Fruit fly (Drosophila melanogaster) whole organism, pupa: ENCODE data around the gene Vps36.

Experiments
- CG10348 ChIP-seq: fragments of 200-800 bp; sonication (Bioruptor generic); IDR thresholded peaks from 2 replicates; pipeline ENCODE4 v1.3.6; 2022; ENCODE audit warnings: missing biosample characterization, missing genetic modification characterization
- CG12605 ChIP-seq: fragments of 200-800 bp; sonication (Bioruptor generic); IDR thresholded peaks from 2 replicates; pipeline ENCODE4 v1.3.6; 2022; ENCODE audit warnings: missing biosample characterization, missing genetic modification characterization
- CG13204 ChIP-seq: fragments of 200-800 bp; sonication (Bioruptor generic); optimal IDR thresholded peaks from 2 replicates; lab custom pipeline; 2018; ENCODE audit warnings: missing biosample characterization, mild to moderate bottlenecking, missing genetic modification characterization, moderate library complexity
- CG14655 ChIP-seq: fragments of 200-800 bp; sonication (Bioruptor generic); optimal IDR thresholded peaks from 3 replicates; lab custom pipeline; 2017; ENCODE audit warnings: mild to moderate bottlenecking, missing biosample characterization, missing genetic modification reagents, missing genetic modification characterization
- CG15710 ChIP-seq: fragments of 200-800 bp; sonication (Bioruptor generic); optimal IDR thresholded peaks from 2 replicates; lab custom pipeline; 2018; ENCODE audit warnings: missing biosample characterization, mild to moderate bottlenecking, missing genetic modification characterization, moderate library complexity
- CG17806 ChIP-seq: fragments of 200-800 bp; sonication (Bioruptor generic); optimal IDR thresholded peaks from 2 replicates; lab custom pipeline; 2018; ENCODE audit warnings: missing biosample characterization, mild to moderate bottlenecking, missing genetic modification characterization, moderate library complexity
- CG32121 ChIP-seq: fragments of 200-800 bp; sonication (Bioruptor generic); IDR thresholded peaks from 2 replicates; pipeline ENCODE4 v1.3.6; 2022; ENCODE audit warnings: missing biosample characterization, missing genetic modification characterization
- CG34367 ChIP-seq: fragments of 200-800 bp; sonication (Bioruptor generic); optimal IDR thresholded peaks from 2 replicates; lab custom pipeline; 2018; ENCODE audit warnings: missing biosample characterization, mild to moderate bottlenecking, missing genetic modification characterization
- CG4496 ChIP-seq: fragments of 200-800 bp; sonication (Bioruptor generic); IDR thresholded peaks from 3 replicates; pipeline ENCODE4 v1.3.6; 2022; ENCODE audit warnings: missing biosample characterization, missing genetic modification characterization
- CG8159 ChIP-seq: fragments of 200-800 bp; sonication (Bioruptor generic); optimal IDR thresholded peaks from 3 replicates; lab custom pipeline; 2018; ENCODE audit warnings: missing biosample characterization, mild to moderate bottlenecking, missing genetic modification characterization, moderate library complexity
- CG8301 ChIP-seq: fragments of 200-800 bp; sonication (Bioruptor generic); optimal IDR thresholded peaks from 2 replicates; lab custom pipeline; 2018; ENCODE audit warnings: missing biosample characterization, mild to moderate bottlenecking, missing genetic modification characterization
- CG9948 ChIP-seq: fragments of 200-800 bp; sonication (Bioruptor generic); optimal IDR thresholded peaks from 2 replicates; lab custom pipeline; 2018; ENCODE audit warnings: missing biosample characterization, mild to moderate bottlenecking, missing genetic modification characterization, moderate library complexity
- D1 ChIP-seq: fragments of 200-800 bp; sonication (Bioruptor generic); optimal IDR thresholded peaks from 2 replicates; lab custom pipeline; 2018; ENCODE audit warnings: missing biosample characterization, mild to moderate bottlenecking, missing genetic modification characterization, moderate library complexity
- EcR ChIP-seq: fragments of 200-800 bp; sonication (Bioruptor generic); optimal IDR thresholded peaks from 3 replicates; lab custom pipeline; 2019; ENCODE audit warnings: missing biosample characterization, missing genetic modification characterization, mild to moderate bottlenecking, moderate library complexity, missing genetic modification reagents
- Ets98B ChIP-seq: fragments of 200-800 bp; sonication (Bioruptor generic); IDR thresholded peaks from 2 replicates; pipeline ENCODE4 v1.3.6; 2022; ENCODE audit warnings: missing biosample characterization, missing genetic modification characterization
- Pif1A ChIP-seq: fragments of 200-800 bp; sonication (Bioruptor generic); optimal IDR thresholded peaks from 3 replicates; lab custom pipeline; 2016; ENCODE audit warnings: missing biosample characterization, missing genetic modification characterization
- Pif1B ChIP-seq: fragments of 200-800 bp; sonication (Bioruptor generic); optimal IDR thresholded peaks from 3 replicates; lab custom pipeline; 2016; ENCODE audit warnings: missing biosample characterization, missing genetic modification characterization
- Snoo ChIP-seq: fragments of 200-800 bp; sonication (Bioruptor generic); optimal IDR thresholded peaks from 3 replicates; lab custom pipeline; 2017; ENCODE audit warnings: missing biosample characterization, mild to moderate bottlenecking, missing genetic modification characterization, inconsistent platforms
- fd96Ca ChIP-seq: fragments of 200-800 bp; sonication (Bioruptor generic); IDR thresholded peaks from 3 replicates; pipeline ENCODE4 v1.3.6; 2022; ENCODE audit warnings: missing biosample characterization, missing genetic modification characterization
- gl ChIP-seq: fragments of 200-800 bp; sonication (Bioruptor generic); optimal IDR thresholded peaks from 2 replicates; lab custom pipeline; 2018; ENCODE audit warnings: missing biosample characterization, mild to moderate bottlenecking, missing genetic modification characterization
- rn ChIP-seq: fragments of 200-800 bp; sonication (Bioruptor generic); IDR thresholded peaks from 2 replicates; pipeline ENCODE4 v1.3.6; 2022; ENCODE audit warnings: missing biosample characterization, missing genetic modification characterization

Gene Vps36

dm6 chr3L:13490689-13491348 lies 22.1 kb downstream of the Vps36 start:
- TF ChIP-seq CG10348 (no peak), Ets98B (GFP tag; lab: Robert Waterston, UW) (no peak)

- no peak for TF ChIP-seq CG13204 (GFP tag; lab: Kevin White, UChicago)
- TF ChIP-seq Ets98B (GFP tag; lab: Robert Waterston, UW) = no peak
- no peak for TF ChIP-seq gl (tag; lab: Kevin White, UChicago)
- TF ChIP-seq fd96Ca (GFP tag; lab: Robert Waterston, UW) = no peak
- TF ChIP-seq Pif1B (GFP tag; lab: Kevin White, UChicago) = no peak
- no peak for TF ChIP-seq CG8301 (tag; lab: Kevin White, UChicago)
- TF ChIP-seq CG8159 (tag; lab: Kevin White, UChicago) = no peak
- no peak for TF ChIP-seq CG10348
- TF ChIP-seq CG32121 (GFP tag; lab: Robert Waterston, UW) = no peak
- TF ChIP-seq D1 (tag; lab: Kevin White, UChicago) = no peak
- TF ChIP-seq CG4496 = no peak; the same call in 2 of the 3 replicates
- TF ChIP-seq, all 21 proteins: peak for 0
These were observed 23.6 kb downstream of the Vps36 start for dm6 chr3L:13489193-13489752.

dm6 chr3L:13488129-13488876 lies 24.6 kb downstream of the Vps36 start:
- peak; percentile 26; the same call in 1 of the 2 replicates for TF ChIP-seq CG32121 (GFP tag; lab: Robert Waterston, UW)
- TF ChIP-seq Snoo (tag; lab: Kevin White, UChicago) = peak; percentile 50
- TF ChIP-seq CG17806 = peak; percentile 26
- TF ChIP-seq CG34367 (tag; lab: Kevin White, UChicago) = no peak
- TF ChIP-seq D1 (tag; lab: Kevin White, UChicago) = no peak
- no peak for TF ChIP-seq CG12605 (GFP tag; lab: Robert Waterston, UW)
- peak; percentile 2 for TF ChIP-seq EcR (GFP tag; lab: Kevin White, UChicago)
- TF ChIP-seq CG8159 (tag; lab: Kevin White, UChicago) = peak; percentile 44
- no peak for TF ChIP-seq Pif1B (GFP tag; lab: Kevin White, UChicago)
- no peak for TF ChIP-seq fd96Ca (GFP tag; lab: Robert Waterston, UW)
- no peak for TF ChIP-seq CG4496
- peak; percentile 8; the same call in 1 of the 2 replicates for TF ChIP-seq Ets98B (GFP tag; lab: Robert Waterston, UW)
- TF ChIP-seq rn (GFP tag; lab: Robert Waterston, UW) = no peak
- peak; percentile 1 for TF ChIP-seq Pif1A (GFP tag; lab: Kevin White, UChicago)
- peak; percentile 7 for TF ChIP-seq CG13204 (GFP tag; lab: Kevin White, UChicago)
- TF ChIP-seq CG10348 = no peak
- no peak for TF ChIP-seq gl (tag; lab: Kevin White, UChicago)
- TF ChIP-seq CG9948 = peak; percentile 6
- peak; percentile 34 for TF ChIP-seq CG14655 (GFP tag; lab: Kevin White, UChicago)
- TF ChIP-seq CG15710 = peak; percentile 17
- peak; percentile 10 for TF ChIP-seq CG8301 (tag; lab: Kevin White, UChicago)

dm6 chr3L:13486860-13487404 lies 26.0 kb downstream of the Vps36 start:
- TF ChIP-seq CG12605 (GFP tag; lab: Robert Waterston, UW) (no peak), rn (GFP tag; lab: Robert Waterston, UW) (no peak), CG15710 (no peak), D1 (tag; lab: Kevin White, UChicago) (no peak), CG13204 (GFP tag; lab: Kevin White, UChicago) (peak; percentile 5), CG10348 (no peak), CG34367 (tag; lab: Kevin White, UChicago) (no peak), CG17806 (no peak), CG9948 (no peak), Snoo (tag; lab: Kevin White, UChicago) (no peak), gl (tag; lab: Kevin White, UChicago) (no peak), CG8301 (tag; lab: Kevin White, UChicago) (peak; percentile 5), CG32121 (GFP tag; lab: Robert Waterston, UW) (peak; percentile 24; the same call in 1 of the 2 replicates), fd96Ca (GFP tag; lab: Robert Waterston, UW) (no peak), CG14655 (GFP tag; lab: Kevin White, UChicago) (no peak), Pif1B (GFP tag; lab: Kevin White, UChicago) (no peak), EcR (GFP tag; lab: Kevin White, UChicago) (peak; percentile 24), CG8159 (tag; lab: Kevin White, UChicago) (no peak), Pif1A (GFP tag; lab: Kevin White, UChicago) (no peak), Ets98B (GFP tag; lab: Robert Waterston, UW) (peak; percentile 36; the same call in 1 of the 2 replicates), CG4496 (peak; percentile 62; the same call in 2 of the 3 replicates)
